Fruit fly (Drosophila melanogaster) whole organism, pupa: ENCODE data around the gene ND-51.

Experiments
- CG10348 ChIP-seq: fragments of 200-800 bp; sonication (Bioruptor generic); IDR thresholded peaks from 2 replicates; pipeline ENCODE4 v1.3.6; 2022; ENCODE audit warnings: missing biosample characterization, missing genetic modification characterization
- CG13204 ChIP-seq: fragments of 200-800 bp; sonication (Bioruptor generic); optimal IDR thresholded peaks from 2 replicates; lab custom pipeline; 2018; ENCODE audit warnings: missing biosample characterization, mild to moderate bottlenecking, missing genetic modification characterization, moderate library complexity
- CG14655 ChIP-seq: fragments of 200-800 bp; sonication (Bioruptor generic); optimal IDR thresholded peaks from 3 replicates; lab custom pipeline; 2017; ENCODE audit warnings: mild to moderate bottlenecking, missing biosample characterization, missing genetic modification reagents, missing genetic modification characterization
- CG17806 ChIP-seq: fragments of 200-800 bp; sonication (Bioruptor generic); optimal IDR thresholded peaks from 2 replicates; lab custom pipeline; 2018; ENCODE audit warnings: missing biosample characterization, mild to moderate bottlenecking, missing genetic modification characterization, moderate library complexity
- CG8159 ChIP-seq: fragments of 200-800 bp; sonication (Bioruptor generic); optimal IDR thresholded peaks from 3 replicates; lab custom pipeline; 2018; ENCODE audit warnings: missing biosample characterization, mild to moderate bottlenecking, missing genetic modification characterization, moderate library complexity
- CG8301 ChIP-seq: fragments of 200-800 bp; sonication (Bioruptor generic); optimal IDR thresholded peaks from 2 replicates; lab custom pipeline; 2018; ENCODE audit warnings: missing biosample characterization, mild to moderate bottlenecking, missing genetic modification characterization
- EcR ChIP-seq: fragments of 200-800 bp; sonication (Bioruptor generic); optimal IDR thresholded peaks from 3 replicates; lab custom pipeline; 2019; ENCODE audit warnings: missing biosample characterization, missing genetic modification characterization, mild to moderate bottlenecking, moderate library complexity, missing genetic modification reagents
- Ets98B ChIP-seq: fragments of 200-800 bp; sonication (Bioruptor generic); IDR thresholded peaks from 2 replicates; pipeline ENCODE4 v1.3.6; 2022; ENCODE audit warnings: missing biosample characterization, missing genetic modification characterization
- Snoo ChIP-seq: fragments of 200-800 bp; sonication (Bioruptor generic); optimal IDR thresholded peaks from 3 replicates; lab custom pipeline; 2017; ENCODE audit warnings: missing biosample characterization, mild to moderate bottlenecking, missing genetic modification characterization, inconsistent platforms
- gl ChIP-seq: fragments of 200-800 bp; sonication (Bioruptor generic); optimal IDR thresholded peaks from 2 replicates; lab custom pipeline; 2018; ENCODE audit warnings: missing biosample characterization, mild to moderate bottlenecking, missing genetic modification characterization
- rn ChIP-seq: fragments of 200-800 bp; sonication (Bioruptor generic); IDR thresholded peaks from 2 replicates; pipeline ENCODE4 v1.3.6; 2022; ENCODE audit warnings: missing biosample characterization, missing genetic modification characterization

DNA sequence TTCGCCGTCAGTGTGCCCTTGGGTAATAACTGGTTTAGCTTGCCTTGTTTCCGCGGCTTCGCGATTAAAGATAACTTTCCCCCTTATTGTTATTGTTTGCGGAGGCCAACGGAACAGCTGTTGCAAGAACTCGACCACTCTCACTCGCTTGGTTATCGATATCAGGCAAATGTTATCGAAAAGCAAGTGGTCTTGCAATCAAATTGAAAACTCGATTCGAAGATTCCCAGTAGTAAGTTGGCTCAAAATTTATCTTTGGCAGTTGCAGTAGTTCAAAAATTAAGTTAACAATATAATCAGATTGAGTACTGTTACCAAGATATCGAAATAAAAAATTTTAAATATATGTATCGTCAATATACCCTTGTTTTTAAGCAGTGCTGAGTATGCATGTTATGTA lies 3.3 kb upstream of the ND-51 start, which contains the start of the genes Fbw5 and CG9147:
- TF ChIP-seq rn (GFP tag; lab: Robert Waterston, UW) (peak; percentile 98), EcR (GFP tag; lab: Kevin White, UChicago) (peak; percentile 79), CG8301 (tag; lab: Kevin White, UChicago) (peak; percentile 99), CG17806 (tag; lab: Kevin White, UChicago) (peak; percentile 99), gl (tag; lab: Kevin White, UChicago) (peak; percentile 98), Ets98B (GFP tag; lab: Robert Waterston, UW) (peak; percentile 99), CG8159 (tag; lab: Kevin White, UChicago) (peak; percentile 99), CG10348 (GFP tag; lab: Robert Waterston, UW) (peak; percentile 98), CG13204 (GFP tag; lab: Kevin White, UChicago) (peak; percentile 97), Snoo (tag; lab: Kevin White, UChicago) (peak; percentile 100), CG14655 (GFP tag; lab: Kevin White, UChicago) (peak; percentile 100)
